Worm (Caenorhabditis elegans) whole organism, mixed stage, embryonic: ENCODE data around the gene hpo-38.

Experiments used
- M03D4.4 ChIP-seq: sonication (generic microtip); optimal IDR thresholded peaks from 2 replicates; lab custom pipeline; 2017; ENCODE audit warnings: mild to moderate bottlenecking, missing genetic modification characterization, missing compliant biosample characterization
- bed-3 ChIP-seq: fragments of 200-800 bp; sonication (Bioruptor generic); optimal IDR thresholded peaks from 3 replicates; lab custom pipeline; 2018; ENCODE audit warnings: mild to moderate bottlenecking, missing genetic modification characterization, moderate library complexity, missing compliant biosample characterization
- blmp-1 ChIP-seq: fragments of 150-350 bp; optimal IDR thresholded peaks from 2 replicates; lab custom pipeline; 2014; ENCODE audit warnings: missing biosample characterization, missing genetic modification characterization
- ceh-39 ChIP-seq: fragments of 150-350 bp; optimal IDR thresholded peaks from 2 replicates; lab custom pipeline; 2014; ENCODE audit warnings: missing biosample characterization, missing genetic modification characterization
- ceh-43 ChIP-seq: fragments of 200-800 bp; sonication (Bioruptor generic); optimal IDR thresholded peaks from 2 replicates; lab custom pipeline; 2018; ENCODE audit warnings: mild to moderate bottlenecking, missing genetic modification characterization, moderate library complexity, missing compliant biosample characterization
- ceh-83 ChIP-seq: fragments of 200-800 bp; sonication (Bioruptor generic); optimal IDR thresholded peaks from 2 replicates; lab custom pipeline; 2018; ENCODE audit warnings: mild to moderate bottlenecking, missing genetic modification characterization, missing compliant biosample characterization
- ces-1 ChIP-seq: fragments of 150-350 bp; optimal IDR thresholded peaks from 2 replicates; lab custom pipeline; 2014; ENCODE audit warnings: missing biosample characterization, missing genetic modification reagents, missing genetic modification characterization
- cnd-1 ChIP-seq: fragments of 200-800 bp; sonication (Bioruptor generic); optimal IDR thresholded peaks from 2 replicates; lab custom pipeline; 2018; ENCODE audit warnings: mild to moderate bottlenecking, missing genetic modification characterization, missing compliant biosample characterization
- elt-1 ChIP-seq: sonication (generic microtip); optimal IDR thresholded peaks from 2 replicates; lab custom pipeline; 2017; ENCODE audit warnings: missing genetic modification characterization, mild to moderate bottlenecking, missing compliant biosample characterization, antibody characterized with exemption, moderate library complexity, borderline replicate concordance; ENCODE audit not compliant: insufficient read depth
- elt-3 ChIP-seq: fragments of 150-350 bp; optimal IDR thresholded peaks from 2 replicates; lab custom pipeline; 2014; ENCODE audit warnings: missing biosample characterization, missing genetic modification characterization
- flh-1 ChIP-seq: fragments of 200-800 bp; sonication (Bioruptor generic); optimal IDR thresholded peaks from 2 replicates; lab custom pipeline; 2018; ENCODE audit warnings: mild to moderate bottlenecking, missing genetic modification characterization, moderate library complexity, missing compliant biosample characterization
- ham-2 ChIP-seq: fragments of 200-800 bp; sonication (Bioruptor generic); optimal IDR thresholded peaks from 2 replicates; lab custom pipeline; 2018; ENCODE audit warnings: mild to moderate bottlenecking, missing genetic modification characterization, missing compliant biosample characterization
- hlh-1 ChIP-seq: fragments of 150-350 bp; optimal IDR thresholded peaks from 2 replicates; lab custom pipeline; 2014; ENCODE audit warnings: missing biosample characterization, missing genetic modification reagents, missing genetic modification characterization
- lin-13 ChIP-seq: fragments of 150-350 bp; optimal IDR thresholded peaks from 2 replicates; lab custom pipeline; 2014; ENCODE audit warnings: missing biosample characterization, missing genetic modification characterization
- lin-32 ChIP-seq: fragments of 200-800 bp; sonication (Bioruptor generic); optimal IDR thresholded peaks from 2 replicates; lab custom pipeline; 2018; ENCODE audit warnings: mild to moderate bottlenecking, missing genetic modification characterization, missing compliant biosample characterization
- lsy-2 ChIP-seq: fragments of 150-350 bp; optimal IDR thresholded peaks from 2 replicates; lab custom pipeline; 2014; ENCODE audit warnings: missing biosample characterization, missing genetic modification characterization
- mab-5 ChIP-seq: fragments of 150-350 bp; optimal IDR thresholded peaks from 2 replicates; lab custom pipeline; 2014; ENCODE audit warnings: missing biosample characterization, missing genetic modification characterization
- mep-1 ChIP-seq: fragments of 150-350 bp; optimal IDR thresholded peaks from 2 replicates; lab custom pipeline; 2017; ENCODE audit warnings: missing biosample characterization, missing genetic modification reagents, missing genetic modification characterization, inconsistent platforms
- nhr-12 ChIP-seq: fragments of 150-350 bp; optimal IDR thresholded peaks from 2 replicates; lab custom pipeline; 2014; ENCODE audit warnings: missing biosample characterization, missing genetic modification characterization
- nhr-2 ChIP-seq: fragments of 150-350 bp; optimal IDR thresholded peaks from 2 replicates; lab custom pipeline; 2014; ENCODE audit warnings: missing biosample characterization, missing genetic modification characterization
- nhr-237 ChIP-seq: fragments of 150-350 bp; optimal IDR thresholded peaks from 2 replicates; lab custom pipeline; 2014; ENCODE audit warnings: missing biosample characterization, missing genetic modification characterization
- nhr-28 ChIP-seq: fragments of 150-350 bp; optimal IDR thresholded peaks from 2 replicates; lab custom pipeline; 2014; ENCODE audit warnings: missing biosample characterization, missing genetic modification characterization
- nhr-76 ChIP-seq: sonication (generic microtip); optimal IDR thresholded peaks from 2 replicates; lab custom pipeline; 2017; ENCODE audit warnings: missing biosample characterization, missing genetic modification characterization
- pha-4 ChIP-seq: fragments of 150-350 bp; optimal IDR thresholded peaks from 2 replicates; lab custom pipeline; 2018; ENCODE audit warnings: missing biosample characterization, missing genetic modification reagents, missing genetic modification characterization
- sem-2 ChIP-seq: fragments of 200-800 bp; sonication (Bioruptor generic); optimal IDR thresholded peaks from 2 replicates; lab custom pipeline; 2018; ENCODE audit warnings: mild to moderate bottlenecking, missing genetic modification characterization, missing compliant biosample characterization
- snpc-4 ChIP-seq: fragments of 150-350 bp; optimal IDR thresholded peaks from 2 replicates; lab custom pipeline; 2014; ENCODE audit warnings: missing biosample characterization, missing genetic modification characterization
- sptf-1 ChIP-seq: sonication (generic microtip); optimal IDR thresholded peaks from 2 replicates; lab custom pipeline; 2017; ENCODE audit warnings: mild to moderate bottlenecking, missing genetic modification characterization, moderate library complexity, missing compliant biosample characterization
- unc-120 ChIP-seq: sonication (generic microtip); optimal IDR thresholded peaks from 2 replicates; lab custom pipeline; 2017; ENCODE audit warnings: missing genetic modification characterization, missing compliant biosample characterization; ENCODE audit not compliant: poor library complexity, severe bottlenecking
- unc-39 ChIP-seq: fragments of 150-350 bp; optimal IDR thresholded peaks from 2 replicates; lab custom pipeline; 2014; ENCODE audit warnings: missing biosample characterization, missing genetic modification characterization
- unc-62 ChIP-seq: fragments of 150-350 bp; optimal IDR thresholded peaks from 2 replicates; lab custom pipeline; 2014; ENCODE audit warnings: missing biosample characterization, missing genetic modification reagents, missing genetic modification characterization
- zip-8 ChIP-seq: fragments of 150-350 bp; optimal IDR thresholded peaks from 2 replicates; lab custom pipeline; 2014; ENCODE audit warnings: missing biosample characterization, missing genetic modification characterization

Gene hpo-38

DNA sequence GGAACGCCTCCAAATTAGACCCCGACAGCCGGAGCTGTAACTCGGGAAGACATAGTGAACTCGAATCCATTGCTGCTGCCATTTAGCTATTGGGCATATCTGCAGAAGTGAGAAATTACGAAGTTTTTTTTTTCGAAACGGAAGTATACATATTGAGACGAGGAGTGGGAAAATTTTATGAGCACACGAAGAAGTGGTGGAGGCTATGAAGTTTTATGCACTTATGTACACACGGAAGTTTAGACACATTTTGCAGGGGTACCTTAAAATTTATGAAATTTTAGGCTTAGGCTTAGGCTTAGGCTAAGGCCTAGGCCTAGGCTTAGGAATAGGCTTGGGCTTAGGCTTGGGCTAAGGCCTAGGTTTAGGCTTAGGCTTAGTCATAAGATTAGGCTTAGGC lies 23.2 kb upstream of the hpo-38 start, which contains the start of gene W10C4.1:
TSS of gene W10C4.1 (minus strand) at position 101 of the 400 bp plus-strand sequence.
- TF ChIP-seq nhr-237 (tag; lab: Kevin White, UChicago) (no peak), mab-5 (tag; lab: Kevin White, UChicago) (no peak), nhr-2 (tag; lab: Kevin White, UChicago) (no peak), unc-120 (tag; lab: Kevin White, UChicago) (no peak), ham-2 (GFP tag; lab: Kevin White, UChicago) (no peak), mep-1 (tag; lab: Kevin White, UChicago) (no peak), hlh-1 (no peak), sem-2 (no peak), lsy-2 (tag; lab: Kevin White, UChicago) (no peak), zip-8 (no peak), unc-62 (no peak), elt-3 (no peak), ces-1 (no peak), snpc-4 (tag; lab: Kevin White, UChicago) (no peak), sptf-1 (no peak), lin-32 (GFP tag; lab: Kevin White, UChicago) (no peak), ceh-83 (GFP tag; lab: Kevin White, UChicago) (no peak), cnd-1 (tag; lab: Kevin White, UChicago) (no peak)

DNA sequence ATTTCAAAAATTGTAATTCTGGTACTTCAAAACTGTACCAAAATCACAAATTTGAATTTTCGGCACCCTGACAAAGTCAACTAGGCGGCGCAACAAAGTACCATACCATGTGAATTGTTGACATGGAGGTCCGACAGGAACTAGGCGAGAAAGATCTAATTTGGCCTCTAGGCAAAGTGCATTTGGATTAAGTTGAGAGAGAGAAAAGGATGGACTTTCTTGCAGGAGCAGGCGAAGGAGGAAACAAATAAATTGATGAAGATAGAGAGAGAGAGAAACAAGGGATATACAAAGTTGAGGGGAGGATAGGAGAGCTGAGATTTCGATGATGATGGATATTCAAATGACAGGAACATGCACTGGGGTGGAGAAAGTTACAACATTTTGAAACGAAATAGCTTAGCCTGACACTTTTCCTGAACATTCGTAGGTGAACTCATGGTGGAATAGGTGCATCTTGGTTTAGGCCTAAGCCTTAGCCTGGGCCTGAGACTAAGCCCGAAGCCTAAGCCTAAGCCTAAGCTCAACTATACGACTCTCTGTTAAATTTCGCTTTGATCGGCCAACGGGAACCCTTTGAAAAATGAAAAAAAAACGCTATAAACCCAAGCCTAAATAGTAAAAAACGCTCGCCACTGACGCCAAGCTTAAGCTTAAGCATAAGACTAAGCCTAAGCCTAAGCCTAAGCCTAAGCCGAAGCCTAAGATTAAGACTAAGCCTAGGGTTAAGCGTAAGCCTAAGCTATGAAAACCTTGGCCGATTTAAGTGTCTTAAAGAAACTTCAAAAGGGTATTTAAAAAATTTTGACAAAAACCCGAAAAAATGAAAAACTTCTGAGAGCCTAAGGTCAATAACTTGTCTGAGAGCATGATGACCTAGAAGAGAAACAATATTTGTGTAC lies 21.2 kb upstream of the hpo-38 start:
- TF ChIP-seq ces-1, result peak; percentile 98
- peak; percentile 67 for TF ChIP-seq unc-62
- no peak for TF ChIP-seq ceh-43 (GFP tag; lab: Kevin White, UChicago)

DNA sequence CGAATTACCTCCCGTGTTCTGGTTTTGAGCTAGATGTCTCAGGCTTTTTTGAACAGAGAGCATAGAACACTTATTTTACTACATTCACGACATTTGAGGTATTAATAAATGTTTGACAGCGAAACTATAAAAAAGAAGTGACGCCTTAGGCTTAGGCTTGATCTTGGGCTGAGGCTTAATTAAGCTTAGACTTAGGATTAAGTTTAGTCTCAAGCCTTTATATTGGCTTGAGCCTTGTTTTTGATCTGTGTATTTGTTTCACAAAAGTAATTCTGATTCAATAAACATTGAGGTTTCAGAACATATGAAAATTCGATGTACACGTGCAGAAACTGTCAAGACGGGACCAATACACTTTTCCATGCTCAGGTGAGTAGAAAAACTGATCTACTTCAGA lies 20.5 kb upstream of the hpo-38 start, which contains the start of gene klp-20:
TSS of gene klp-20 (plus strand) at position 298 of the 397 bp plus-strand sequence.
- no peak for TF ChIP-seq blmp-1
- TF ChIP-seq mep-1 (tag; lab: Kevin White, UChicago), result no peak
- TF ChIP-seq M03D4.4 (tag; lab: Kevin White, UChicago), result no peak
- no peak for TF ChIP-seq ceh-83 (GFP tag; lab: Kevin White, UChicago)
- TF ChIP-seq elt-1, result no peak
- TF ChIP-seq unc-39, result no peak
- TF ChIP-seq nhr-12 (tag; lab: Kevin White, UChicago), result no peak
- no peak for TF ChIP-seq unc-120 (tag; lab: Kevin White, UChicago)
- TF ChIP-seq bed-3, result no peak
- TF ChIP-seq ces-1, result no peak
- no peak for TF ChIP-seq unc-62
- TF ChIP-seq nhr-28 (tag; lab: Kevin White, UChicago), result no peak
- no peak for TF ChIP-seq ceh-39 (tag; lab: Kevin White, UChicago)
- TF ChIP-seq cnd-1 (tag; lab: Kevin White, UChicago), result no peak

DNA sequence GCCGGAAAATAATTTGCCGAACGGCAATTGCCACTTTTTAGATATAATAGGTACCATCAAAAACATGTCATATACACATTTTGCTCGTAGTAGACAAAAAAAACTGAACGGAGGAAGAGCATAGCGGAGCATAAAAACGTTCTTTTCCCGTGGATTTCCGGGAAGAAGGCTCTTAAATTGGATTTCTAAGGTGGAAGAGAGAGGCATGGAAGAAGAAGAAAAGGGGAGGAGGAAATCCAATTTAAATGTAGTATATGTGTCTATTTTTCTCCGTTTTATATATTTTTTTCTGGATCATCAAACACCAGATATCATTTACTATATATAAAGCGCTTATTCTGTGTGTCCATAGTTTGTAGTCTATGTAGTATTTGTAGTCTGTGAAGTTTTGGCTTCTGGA lies 18.8 kb upstream of the hpo-38 start:
- TF ChIP-seq blmp-1 (no peak), ces-1 (peak; percentile 77)

DNA sequence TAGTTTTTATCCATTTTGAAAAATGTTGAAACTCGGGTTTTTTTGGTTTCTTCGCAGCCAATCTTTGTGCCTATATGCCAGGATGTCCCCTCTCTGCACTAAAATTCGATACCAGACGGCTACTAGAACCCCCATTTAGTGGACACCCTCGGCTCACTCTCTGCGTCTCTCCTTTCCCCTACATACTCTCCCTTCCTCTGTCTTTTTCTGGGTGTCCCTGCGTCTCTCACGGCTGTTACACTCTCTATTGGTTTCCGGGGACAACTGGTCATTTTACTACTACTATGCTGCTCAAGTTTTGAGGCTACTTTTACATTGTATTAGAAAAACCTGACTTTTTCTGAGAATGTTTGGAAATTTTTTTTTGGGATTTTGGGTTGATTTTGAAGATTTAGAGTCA lies 9.9 kb upstream of the hpo-38 start:
- peak; percentile 63 for TF ChIP-seq unc-120 (tag; lab: Kevin White, UChicago)
- peak; percentile 75 for TF ChIP-seq hlh-1
- TF ChIP-seq sptf-1, result peak; percentile 32
- TF ChIP-seq unc-39, result no peak
- peak; percentile 57 for TF ChIP-seq ces-1
- TF ChIP-seq, all 35 proteins: peak for 4

DNA sequence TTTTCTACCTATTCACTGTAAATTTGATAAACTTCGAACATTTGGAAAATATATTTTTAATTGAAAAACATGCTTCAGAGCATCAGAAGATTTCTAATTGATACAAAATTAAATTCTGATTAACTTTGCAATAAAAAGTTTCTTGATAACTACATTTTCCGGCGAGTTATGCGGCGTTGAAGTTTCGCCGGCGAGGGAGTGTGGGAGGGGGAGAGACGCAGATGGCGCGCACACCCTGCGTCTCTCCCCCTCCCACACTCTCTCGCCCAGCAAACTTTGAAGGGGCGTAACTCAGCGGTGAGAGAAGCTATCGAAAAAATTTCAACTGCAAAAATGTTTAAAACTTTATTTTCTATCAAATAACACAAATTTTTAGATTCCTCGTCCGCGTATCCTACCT lies 7.7 kb upstream of the hpo-38 start:
- TF ChIP-seq blmp-1, result no peak

DNA sequence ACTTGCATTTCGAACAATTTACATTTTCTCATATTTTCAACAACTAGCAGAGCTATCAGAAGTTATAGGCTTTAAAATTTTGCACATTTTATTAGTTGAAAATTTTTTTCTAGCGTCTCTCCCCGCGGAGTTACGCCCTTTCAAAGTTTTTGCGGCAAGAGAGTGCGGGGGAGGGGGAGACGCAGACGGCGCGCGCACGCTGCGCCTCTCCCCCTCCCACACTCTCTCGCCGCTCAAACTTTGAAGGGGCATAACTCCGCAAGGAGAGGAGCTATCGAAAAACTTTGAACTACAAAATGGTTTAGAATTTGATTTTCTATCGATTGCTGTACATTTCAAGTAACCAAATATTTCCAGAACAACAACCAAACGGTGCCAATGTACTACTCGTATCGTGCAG lies 3.2 kb upstream of the hpo-38 start:
- TF ChIP-seq ham-2 (GFP tag; lab: Kevin White, UChicago), result no peak
- TF ChIP-seq nhr-2 (tag; lab: Kevin White, UChicago), result no peak
- TF ChIP-seq ceh-43 (GFP tag; lab: Kevin White, UChicago), result no peak
- no peak for TF ChIP-seq ceh-39 (tag; lab: Kevin White, UChicago)
- no peak for TF ChIP-seq cnd-1 (tag; lab: Kevin White, UChicago)
- TF ChIP-seq sptf-1, result no peak
- no peak for TF ChIP-seq blmp-1
- TF ChIP-seq hlh-1, result no peak
- no peak for TF ChIP-seq ces-1
- no peak for TF ChIP-seq unc-39
- TF ChIP-seq lin-13 (tag; lab: Kevin White, UChicago), result no peak
- no peak for TF ChIP-seq elt-1
- TF ChIP-seq flh-1 (GFP tag; lab: Kevin White, UChicago), result no peak
- TF ChIP-seq nhr-28 (tag; lab: Kevin White, UChicago), result no peak
- no peak for TF ChIP-seq pha-4
- no peak for TF ChIP-seq lsy-2 (tag; lab: Kevin White, UChicago)
- no peak for TF ChIP-seq nhr-76 (tag; lab: Kevin White, UChicago)
